ENCODE assay signal across 1 worm cellular context in genomic region chrIV:4386351-4386750, ce11.
TF ChIP-seq lines count a peak whose summit lies in the region.

TSS of gene tald-1 (plus strand) at chrIV:4386651.

TF ChIP-seq in whole organism, L4 larva, 104 proteins besides CTCF, POLR2A, EP300 and RAD21 (continued from another document):
- TF ChIP-seq daf-19 (GFP tag; conservative IDR thresholded peaks at IDR 0.05; lab: Robert Waterston, UW) (no peak), php-3 (GFP tag; IDR thresholded peaks at IDR 0.05; lab: Robert Waterston, UW) (0 out of 2 replicates have a peak, but pooled peaks have one; percentile 13), unc-39 (tag; optimal IDR thresholded peaks at IDR 0.05; lab: Kevin White, UChicago) (no peak), unc-62 (GFP tag; optimal IDR thresholded peaks at IDR 0.05 in 1 of 2; lab: Kevin White, UChicago) (no peak), unc-62 (tag; optimal IDR thresholded peaks at IDR 0.05; lab: Kevin White, UChicago) (no peak), duxl-1 (tag; optimal IDR thresholded peaks at IDR 0.05; lab: Kevin White, UChicago; ENCODE audit: poor library complexity) (no peak), nhr-102 (tag; optimal IDR thresholded peaks at IDR 0.05; lab: Kevin White, UChicago) (no peak), ceh-20 (GFP tag; IDR thresholded peaks at IDR 0.05; lab: Robert Waterston, UW) (no peak), zfp-2 (tag; optimal IDR thresholded peaks at IDR 0.05; lab: Kevin White, UChicago) (no peak), skn-1 (tag; optimal IDR thresholded peaks at IDR 0.05; lab: Kevin White, UChicago) (no peak), daf-12 (tag; optimal IDR thresholded peaks at IDR 0.05; lab: Kevin White, UChicago) (no peak), aly-2 (tag; optimal IDR thresholded peaks at IDR 0.05; lab: Kevin White, UChicago) (no peak), nhr-48 (tag; optimal IDR thresholded peaks at IDR 0.05; lab: Kevin White, UChicago) (no peak), Y48G9A.11 (GFP tag; IDR thresholded peaks at IDR 0.05; lab: Robert Waterston, UW) (no peak), gei-8 (GFP tag; optimal IDR thresholded peaks at IDR 0.05; lab: Kevin White, UChicago) (no peak), mdt-29 (GFP tag; IDR thresholded peaks at IDR 0.05; lab: Robert Waterston, UW) (no peak), tag-97 (GFP tag; IDR thresholded peaks at IDR 0.05; lab: Robert Waterston, UW) (no peak), arid-1 (GFP tag; conservative IDR thresholded peaks at IDR 0.05; lab: Robert Waterston, UW) (no peak), zip-11 (GFP tag; IDR thresholded peaks at IDR 0.05; lab: Robert Waterston, UW) (no peak), ceh-32 (tag; optimal IDR thresholded peaks at IDR 0.05; lab: Kevin White, UChicago; ENCODE audit: poor library complexity) (no peak), cey-2 (tag; optimal IDR thresholded peaks at IDR 0.05; lab: Kevin White, UChicago; ENCODE audit: borderline replicate concordance, insufficient read depth) (no peak), daf-16 (GFP tag; optimal IDR thresholded peaks at IDR 0.05; lab: Kevin White, UChicago) (no peak), daf-16 (tag; optimal IDR thresholded peaks at IDR 0.05; lab: Kevin White, UChicago) (peak; percentile 0), pqm-1 (tag; optimal IDR thresholded peaks at IDR 0.05; lab: Kevin White, UChicago) (peak; percentile 38), lin-38 (GFP tag; IDR thresholded peaks at IDR 0.05; lab: Robert Waterston, UW) (no peak), ceh-44 (GFP tag; IDR thresholded peaks at IDR 0.05; lab: Robert Waterston, UW) (no peak)
TF ChIP-seq in whole organism, L4 larva: peak in this region for 6.
